Fruit fly (Drosophila melanogaster) whole organism, embryonic: ENCODE data around the gene Mkp3.

Experiments used
- Ada2b ChIP-seq: fragments of 200-800 bp; sonication (Bioruptor generic); IDR thresholded peaks from 2 replicates; pipeline ENCODE4 v1.3.6; 2022; ENCODE audit warnings: missing biosample characterization, missing genetic modification characterization
- Aef1 ChIP-seq: fragments of 200-800 bp; sonication (Bioruptor generic); IDR thresholded peaks from 3 replicates; pipeline ENCODE4 v1.3.6; 2022; ENCODE audit warnings: missing biosample characterization, missing genetic modification characterization
- Antp ChIP-seq: fragments of 200-800 bp; sonication (Bioruptor generic); optimal IDR thresholded peaks from 3 replicates; lab custom pipeline; 2016; ENCODE audit warnings: missing biosample characterization, missing genetic modification characterization
- Atf6 ChIP-seq: fragments of 200-800 bp; sonication (Bioruptor generic); IDR thresholded peaks from 2 replicates; pipeline ENCODE4 v1.3.6; 2022; ENCODE audit warnings: missing biosample characterization, missing genetic modification characterization
- CG10321 ChIP-seq: fragments of 200-800 bp; sonication (Bioruptor generic); IDR thresholded peaks from 2 replicates; pipeline ENCODE4 v1.3.6; 2022; ENCODE audit warnings: missing biosample characterization, missing genetic modification characterization
- CG10565 ChIP-seq: fragments of 200-800 bp; sonication (Bioruptor generic); optimal IDR thresholded peaks from 3 replicates; lab custom pipeline; 2016; ENCODE audit warnings: missing biosample characterization, mild to moderate bottlenecking, missing genetic modification characterization
- CG10654 ChIP-seq: fragments of 200-800 bp; sonication (Bioruptor generic); optimal IDR thresholded peaks from 2 replicates; lab custom pipeline; 2016; ENCODE audit warnings: missing biosample characterization, missing genetic modification characterization
- CG11723 ChIP-seq: fragments of 200-800 bp; sonication (Bioruptor generic); optimal IDR thresholded peaks from 2 replicates; lab custom pipeline; 2017; ENCODE audit warnings: missing biosample characterization, mild to moderate bottlenecking, missing genetic modification characterization
- CG12769 ChIP-seq: fragments of 200-800 bp; sonication (Bioruptor generic); optimal IDR thresholded peaks from 2 replicates; lab custom pipeline; 2019; ENCODE audit warnings: missing biosample characterization, mild to moderate bottlenecking, missing genetic modification characterization, moderate library complexity
- CG13894 ChIP-seq: fragments of 200-800 bp; sonication (Bioruptor generic); optimal IDR thresholded peaks from 3 replicates; lab custom pipeline; 2018; ENCODE audit warnings: missing biosample characterization, mild to moderate bottlenecking, missing genetic modification characterization, moderate library complexity
- CG14667 ChIP-seq: fragments of 200-800 bp; sonication (Bioruptor generic); IDR thresholded peaks from 2 replicates; pipeline ENCODE4 v1.3.6; 2022; ENCODE audit warnings: missing biosample characterization, missing genetic modification characterization
- CG16863 ChIP-seq: fragments of 200-800 bp; sonication (Bioruptor generic); optimal IDR thresholded peaks from 3 replicates; lab custom pipeline; 2016; ENCODE audit warnings: missing biosample characterization, missing genetic modification characterization
- CG2120 ChIP-seq: fragments of 200-800 bp; sonication (Bioruptor generic); optimal IDR thresholded peaks from 3 replicates; lab custom pipeline; 2016; ENCODE audit warnings: missing biosample characterization, missing genetic modification characterization
- CG31441 ChIP-seq: fragments of 200-800 bp; sonication (Bioruptor generic); IDR thresholded peaks from 2 replicates; pipeline ENCODE4 v1.3.6; 2022; ENCODE audit warnings: missing biosample characterization, missing genetic modification characterization
- CG33557 ChIP-seq: fragments of 200-800 bp; sonication (Bioruptor generic); optimal IDR thresholded peaks from 2 replicates; lab custom pipeline; 2019; ENCODE audit warnings: missing biosample characterization, mild to moderate bottlenecking, missing genetic modification characterization, moderate library complexity
- CG42726 ChIP-seq: fragments of 200-800 bp; sonication (Bioruptor generic); IDR thresholded peaks from 2 replicates; pipeline ENCODE4 v1.3.6; 2022; ENCODE audit warnings: missing biosample characterization, missing genetic modification characterization; ENCODE audit not compliant: partially characterized antibody
- CG9609 ChIP-seq: fragments of 200-800 bp; sonication (Bioruptor generic); optimal IDR thresholded peaks from 3 replicates; lab custom pipeline; 2016; ENCODE audit warnings: missing biosample characterization, missing genetic modification characterization
- CG9932 ChIP-seq: fragments of 200-800 bp; sonication (Bioruptor generic); IDR thresholded peaks from 2 replicates; pipeline ENCODE4 v1.3.6; 2022; ENCODE audit warnings: missing biosample characterization, missing genetic modification characterization
- CTCF ChIP-seq: fragments of 200-800 bp; sonication (Bioruptor generic); optimal IDR thresholded peaks from 2 replicates; lab custom pipeline; 2017; ENCODE audit warnings: missing biosample characterization, mild to moderate bottlenecking, missing genetic modification characterization, moderate library complexity
- Drgx ChIP-seq: fragments of 200-800 bp; sonication (Bioruptor generic); IDR thresholded peaks from 2 replicates; pipeline ENCODE4 v1.3.6; 2022; ENCODE audit warnings: missing biosample characterization, missing genetic modification characterization
- Hmr ChIP-seq: fragments of 200-800 bp; sonication (Bioruptor generic); optimal IDR thresholded peaks from 3 replicates; lab custom pipeline; 2017; ENCODE audit warnings: mild to moderate bottlenecking, missing biosample characterization, missing genetic modification reagents, missing genetic modification characterization
- Hr3 ChIP-seq: fragments of 200-800 bp; sonication (Bioruptor generic); optimal IDR thresholded peaks from 3 replicates; lab custom pipeline; 2016; ENCODE audit warnings: missing biosample characterization, missing genetic modification characterization
- Lhr ChIP-seq: fragments of 200-800 bp; sonication (Bioruptor generic); optimal IDR thresholded peaks from 3 replicates; lab custom pipeline; 2017; ENCODE audit warnings: mild to moderate bottlenecking, missing biosample characterization, missing genetic modification reagents, missing genetic modification characterization
- Med ChIP-seq: fragments of 200-800 bp; sonication (Bioruptor generic); peaks from one replicate; lab custom pipeline; 2016; ENCODE audit warnings: missing biosample characterization, missing genetic modification characterization, mild to moderate bottlenecking, inconsistent platforms, moderate library complexity
- Side ChIP-seq: fragments of 200-800 bp; sonication (Bioruptor generic); optimal IDR thresholded peaks from 2 replicates; lab custom pipeline; 2016; ENCODE audit warnings: missing biosample characterization, missing genetic modification characterization
- Ssrp ChIP-seq: fragments of 200-800 bp; sonication (Bioruptor generic); optimal IDR thresholded peaks from 2 replicates; lab custom pipeline; 2018; ENCODE audit warnings: missing biosample characterization, mild to moderate bottlenecking, missing genetic modification characterization, moderate library complexity
- az2 ChIP-seq: fragments of 200-800 bp; sonication (Bioruptor generic); optimal IDR thresholded peaks from 3 replicates; lab custom pipeline; 2016; ENCODE audit warnings: missing biosample characterization, missing genetic modification characterization
- btn ChIP-seq: fragments of 200-800 bp; sonication (Bioruptor generic); optimal IDR thresholded peaks from 2 replicates; lab custom pipeline; 2016; ENCODE audit warnings: missing biosample characterization, missing genetic modification characterization
- cad ChIP-seq: fragments of >200 bp; optimal IDR thresholded peaks from 2 replicates; lab custom pipeline; 2017; ENCODE audit warnings: missing biosample characterization, missing genetic modification characterization
- chinmo ChIP-seq: fragments of 200-800 bp; sonication (Bioruptor generic); IDR thresholded peaks from 4 replicates; pipeline ENCODE4 v1.3.6; 2022; ENCODE audit warnings: missing biosample characterization, missing genetic modification characterization; ENCODE audit not compliant: partially characterized antibody
- dmrt11E ChIP-seq: fragments of 200-800 bp; sonication (Bioruptor generic); optimal IDR thresholded peaks from 3 replicates; lab custom pipeline; 2018; ENCODE audit warnings: missing biosample characterization, mild to moderate bottlenecking, missing genetic modification characterization, moderate library complexity
- h ChIP-seq: fragments of >200 bp; optimal IDR thresholded peaks from 2 replicates; lab custom pipeline; 2017
- hth ChIP-seq: fragments of >200 bp; optimal IDR thresholded peaks from 2 replicates; lab custom pipeline; 2017; ENCODE audit warnings: inconsistent platforms
- insv ChIP-seq, 2 experiments: fragments of 200-800 bp; sonication (Bioruptor generic); optimal IDR thresholded peaks; 3 replicates each; lab custom pipeline; 2016 to 2018; ENCODE audit warnings: missing biosample characterization in 2 of 2, missing genetic modification characterization in 2 of 2
- ken ChIP-seq: fragments of 200-800 bp; sonication (Bioruptor generic); IDR thresholded peaks from 3 replicates; pipeline ENCODE4 v1.3.6; 2022; ENCODE audit warnings: missing biosample characterization, missing genetic modification characterization
- kni ChIP-seq: fragments of 200-800 bp; sonication (Bioruptor generic); optimal IDR thresholded peaks from 3 replicates; lab custom pipeline; 2017; ENCODE audit warnings: mild to moderate bottlenecking, missing biosample characterization, missing genetic modification reagents, missing genetic modification characterization
- knrl ChIP-seq: fragments of 200-800 bp; sonication (Bioruptor generic); IDR thresholded peaks from 3 replicates; pipeline ENCODE4 v1.3.6; 2022; ENCODE audit warnings: missing biosample characterization, missing genetic modification characterization; ENCODE audit not compliant: partially characterized antibody
- lbe ChIP-seq: fragments of 200-800 bp; sonication (Bioruptor generic); optimal IDR thresholded peaks from 2 replicates; lab custom pipeline; 2016; ENCODE audit warnings: missing biosample characterization, mild to moderate bottlenecking, missing genetic modification characterization
- maf-S ChIP-seq: fragments of 200-800 bp; sonication (Bioruptor generic); optimal IDR thresholded peaks from 2 replicates; lab custom pipeline; 2016; ENCODE audit warnings: missing biosample characterization, missing genetic modification characterization
- mam ChIP-seq: fragments of 200-800 bp; sonication (Bioruptor generic); optimal IDR thresholded peaks from 3 replicates; lab custom pipeline; 2016; ENCODE audit warnings: missing biosample characterization, missing genetic modification characterization
- org-1 ChIP-seq: fragments of 200-800 bp; sonication (Bioruptor generic); optimal IDR thresholded peaks from 2 replicates; lab custom pipeline; 2017; ENCODE audit warnings: missing biosample characterization, missing genetic modification characterization
- pfk ChIP-seq: fragments of 200-800 bp; sonication (Bioruptor generic); optimal IDR thresholded peaks from 2 replicates; lab custom pipeline; 2018; ENCODE audit warnings: missing biosample characterization, mild to moderate bottlenecking, missing genetic modification characterization, moderate library complexity
- pho ChIP-seq: fragments of 200-800 bp; sonication (Bioruptor generic); optimal IDR thresholded peaks from 2 replicates; lab custom pipeline; 2016; ENCODE audit warnings: missing biosample characterization, missing genetic modification characterization
- pum ChIP-seq: fragments of 200-800 bp; sonication (Bioruptor generic); optimal IDR thresholded peaks from 2 replicates; lab custom pipeline; 2016; ENCODE audit warnings: missing biosample characterization, missing genetic modification characterization
- sens ChIP-seq: fragments of 200-800 bp; sonication (Bioruptor generic); peaks from one replicate; lab custom pipeline; 2016; ENCODE audit warnings: missing biosample characterization, missing genetic modification characterization
- tll ChIP-seq, 2 experiments: fragments of 200-800 bp in 1 of 2; fragments of >200 bp in 1 of 2; sonication (Bioruptor generic) in 1 of 2; optimal IDR thresholded peaks; 2 replicates each; lab custom pipeline; 2017 to 2019; ENCODE audit warnings: missing biosample characterization in 2 of 2, missing genetic modification characterization in 2 of 2, mild to moderate bottlenecking in 1 of 2, moderate library complexity in 1 of 2
- twi ChIP-seq: fragments of 200-800 bp; optimal IDR thresholded peaks from 2 replicates; lab custom pipeline; 2019; ENCODE audit warnings: missing biosample characterization, mild to moderate bottlenecking, missing genetic modification characterization, moderate library complexity
- yki ChIP-seq: fragments of >200 bp; optimal IDR thresholded peaks from 3 replicates; lab custom pipeline; 2018
- zen ChIP-seq: fragments of 200-800 bp; sonication (Bioruptor generic); optimal IDR thresholded peaks from 3 replicates; lab custom pipeline; 2018; ENCODE audit warnings: missing biosample characterization, mild to moderate bottlenecking, missing genetic modification characterization, moderate library complexity
- zfh1 ChIP-seq: fragments of 200-800 bp; sonication (Bioruptor generic); IDR thresholded peaks from 3 replicates; pipeline ENCODE4 v1.3.6; 2022; ENCODE audit warnings: missing biosample characterization, missing genetic modification characterization

Gene Mkp3

DNA sequence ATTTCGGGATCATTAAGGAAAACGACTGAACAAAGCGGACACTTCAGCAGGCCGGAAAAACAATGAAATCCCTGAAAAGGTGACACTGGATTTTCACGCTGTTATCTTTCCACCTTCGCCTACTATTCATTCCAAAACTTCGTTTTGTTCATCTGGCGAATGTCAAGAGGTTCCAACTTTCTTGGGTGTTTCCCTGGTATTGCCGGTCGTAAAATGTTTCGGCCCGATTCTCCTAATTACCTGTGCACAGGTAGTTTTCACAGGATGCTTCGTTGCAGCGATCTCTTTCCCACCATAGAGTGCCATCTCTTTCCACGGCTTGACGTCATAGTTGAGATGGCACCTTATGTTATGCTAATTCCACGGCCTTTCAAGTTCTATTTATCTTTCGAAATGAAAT, 3.1 kb downstream of the Mkp3 start:
- TF ChIP-seq CG10321 (GFP tag; lab: Robert Waterston, UW) = no peak
- no peak for TF ChIP-seq Atf6
- TF ChIP-seq Side = no peak
- no peak for TF ChIP-seq az2 (GFP tag; lab: Kevin White, UChicago)
- TF ChIP-seq tll (GFP tag; optimal IDR thresholded peaks at IDR 0.05; lab: Kevin White, UChicago) = peak in 1 of 2 experiments; percentile 95
- TF ChIP-seq btn (GFP tag; lab: Kevin White, UChicago) = no peak
- TF ChIP-seq cad (GFP tag; lab: Kevin White, UChicago) = peak; percentile 97
- no peak for TF ChIP-seq hth (lab: Kevin White, UChicago)
- no peak for TF ChIP-seq knrl (GFP tag; lab: Robert Waterston, UW)
- peak; percentile 47 for TF ChIP-seq twi (tag; lab: Kevin White, UChicago)
- TF ChIP-seq CG11723 (GFP tag; lab: Kevin White, UChicago) = no peak
- no peak for TF ChIP-seq Lhr (GFP tag; lab: Kevin White, UChicago)
- TF ChIP-seq org-1 (GFP tag; lab: Kevin White, UChicago) = no peak
- peak; percentile 93 for TF ChIP-seq zen (tag; lab: Kevin White, UChicago)
- TF ChIP-seq dmrt11E (tag; lab: Kevin White, UChicago) = no peak
- TF ChIP-seq Antp = no peak
- no peak for TF ChIP-seq lbe (GFP tag; lab: Kevin White, UChicago)
- TF ChIP-seq mam = no peak

DNA sequence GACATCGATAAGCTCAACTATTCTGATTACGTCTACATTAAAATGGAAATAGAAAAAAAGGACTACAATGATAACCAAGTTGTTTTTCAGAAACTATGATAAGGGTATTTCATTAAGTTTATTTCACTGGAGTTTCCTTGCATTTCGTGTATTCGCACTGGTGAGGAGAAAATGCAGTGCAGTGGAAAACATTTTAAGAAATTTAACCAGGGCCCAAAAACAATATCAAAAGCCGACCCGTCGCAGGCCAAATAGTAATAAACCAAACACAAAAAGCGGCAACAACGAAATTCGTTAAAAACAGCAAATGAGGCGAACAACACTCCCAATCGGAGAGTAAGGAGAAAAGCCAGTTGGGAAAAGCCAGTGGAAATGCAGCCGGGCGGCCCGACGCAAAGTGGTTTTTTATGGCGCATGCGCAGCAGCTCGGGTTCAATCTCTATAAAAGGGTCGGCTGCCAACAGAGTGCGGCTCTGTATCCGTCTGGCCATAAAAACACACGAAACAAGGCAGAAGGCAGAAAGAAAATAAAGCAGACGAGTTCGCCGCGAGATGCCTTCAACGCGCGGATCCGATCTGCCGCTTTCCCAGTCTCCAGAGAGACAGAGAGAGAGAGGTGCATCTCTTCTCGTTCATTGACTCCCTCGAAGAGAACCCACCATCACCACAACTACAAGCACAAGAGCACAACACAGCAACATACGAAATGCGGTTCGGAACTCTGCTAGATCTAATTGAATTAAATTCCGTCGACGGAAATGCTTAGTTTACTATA, 5.1 kb downstream of the Mkp3 start:
- TF ChIP-seq Hmr (GFP tag; lab: Kevin White, UChicago) (no peak), CG14667 (GFP tag; lab: Robert Waterston, UW) (no peak), lbe (GFP tag; lab: Kevin White, UChicago) (no peak), CG31441 (GFP tag; lab: Robert Waterston, UW) (no peak), CG2120 (GFP tag; lab: Kevin White, UChicago) (no peak), pho (no peak), CG13894 (no peak), h (no peak), mam (no peak), org-1 (GFP tag; lab: Kevin White, UChicago) (no peak), CTCF (GFP tag; lab: Kevin White, UChicago) (peak; percentile 5), CG9609 (GFP tag; lab: Kevin White, UChicago) (no peak), pfk (GFP tag; lab: Kevin White, UChicago) (no peak), CG16863 (no peak), CG10565 (GFP tag; lab: Kevin White, UChicago) (no peak), maf-S (GFP tag; lab: Kevin White, UChicago) (no peak), Aef1 (GFP tag; lab: Robert Waterston, UW) (no peak), insv (GFP tag; optimal IDR thresholded peaks at IDR 0.05; lab: Kevin White, UChicago) (peak in 1 of 2 experiments; percentile 23), zfh1 (0 out of 3 replicates have a peak, but pooled peaks have one; percentile 9), CG12769 (tag; lab: Kevin White, UChicago) (peak; percentile 40), CG10654 (GFP tag; lab: Kevin White, UChicago) (no peak), btn (GFP tag; lab: Kevin White, UChicago) (no peak), Hr3 (GFP tag; lab: Kevin White, UChicago) (no peak), pum (GFP tag; lab: Kevin White, UChicago) (no peak), Ada2b (no peak), CG33557 (GFP tag; lab: Kevin White, UChicago) (no peak), Med (peak; percentile 33), CG9932 (GFP tag; lab: Robert Waterston, UW) (no peak), ken (no peak), Drgx (no peak), Ssrp (tag; lab: Kevin White, UChicago) (no peak), chinmo (0 out of 4 replicates have a peak, but pooled peaks have one; percentile 18), CG42726 (no peak), sens (GFP tag; lab: Kevin White, UChicago) (peak; percentile 79), yki (no peak), kni (GFP tag; lab: Kevin White, UChicago) (peak; percentile 36)
